Worm (Caenorhabditis elegans) whole organism, midembryonic: ENCODE measurements around the gene B0496.6.

Experiments
- T22C8.4 ChIP-seq: fragments of 200-800 bp; sonication (Bioruptor generic); IDR thresholded peaks from 2 replicates; pipeline ENCODE4 v1.3.6; 2022; ENCODE audit warnings: missing genetic modification characterization, missing compliant biosample characterization
- cog-1 ChIP-seq: sonication (generic microtip); optimal IDR thresholded peaks from 2 replicates; lab custom pipeline; 2016; ENCODE audit warnings: missing genetic modification characterization, missing compliant biosample characterization
- flt-1 ChIP-seq: fragments of 200-800 bp; sonication (Bioruptor generic); IDR thresholded peaks from 2 replicates; pipeline ENCODE4 v1.3.6; 2022; ENCODE audit warnings: missing genetic modification characterization, missing compliant biosample characterization
- med-1 ChIP-seq: sonication (generic microtip); optimal IDR thresholded peaks from 2 replicates; lab custom pipeline; 2017; ENCODE audit warnings: missing genetic modification characterization, mild to moderate bottlenecking, missing compliant biosample characterization, antibody characterized with exemption, missing genetic modification reagents; ENCODE audit not compliant: insufficient read depth
- ref-1 ChIP-seq: fragments of 200-800 bp; sonication (Bioruptor generic); conservative IDR thresholded peaks from 2 replicates; pipeline ENCODE4 v1.3.6; 2022; ENCODE audit warnings: missing genetic modification reagents, missing genetic modification characterization, missing compliant biosample characterization
- ztf-23 ChIP-seq: fragments of 200-800 bp; sonication (Bioruptor generic); IDR thresholded peaks from 2 replicates; pipeline ENCODE4 v1.3.6; 2022; ENCODE audit warnings: missing genetic modification reagents, missing genetic modification characterization, missing compliant biosample characterization
- ztf-29 ChIP-seq: fragments of 200-800 bp; sonication (Bioruptor generic); IDR thresholded peaks from 2 replicates; pipeline ENCODE4 v1.3.6; 2022; ENCODE audit warnings: missing genetic modification reagents, missing genetic modification characterization, missing compliant biosample characterization

- TF ChIP-seq med-1 (GFP tag; lab: Kevin White, UChicago) (no peak), cog-1 (tag; lab: Kevin White, UChicago) (no peak), ztf-29 (GFP tag; lab: Robert Waterston, UW) (no peak), T22C8.4 (GFP tag; lab: Robert Waterston, UW) (no peak), flt-1 (GFP tag; lab: Robert Waterston, UW) (no peak), ztf-23 (GFP tag; lab: Robert Waterston, UW) (no peak), ref-1 (GFP tag; lab: Robert Waterston, UW) (no peak)
Measured at ce11 chrIV:7404934-7405632, 13.8 kb upstream of the B0496.6 start, which contains the start of the genes C48A7.16 and egl-19.
